Fruit fly (Drosophila melanogaster) ovary, adult (tissue): ENCODE measurements around the gene Hesr.

Experiments used
- CG17801 ChIP-seq: fragments of 200-800 bp; optimal IDR thresholded peaks from 2 replicates; lab custom pipeline; 2019; ENCODE audit warnings: missing biosample characterization, mild to moderate bottlenecking, missing genetic modification characterization, moderate library complexity; ENCODE audit not compliant: partially characterized antibody

Hesr gene

dm6 chrX:18205044-18205443, at the start of gene Hesr:
Gene Hesr, minus strand, starts transcription at chrX:18205144.
- no peak for TF ChIP-seq CG17801

dm6 chrX:18254465-18254864, 49.5 kb upstream of the Hesr start:
- TF ChIP-seq CG17801 = no peak

dm6 chrX:18253773-18254172, 48.8 kb upstream of the Hesr start:
- no peak for TF ChIP-seq CG17801

- TF ChIP-seq CG17801 = no peak
These were observed 47.0 kb upstream of the Hesr start for dm6 chrX:18251910-18252309.

dm6 chrX:18248267-18248666, 43.3 kb upstream of the Hesr start:
- no peak for TF ChIP-seq CG17801

dm6 chrX:18246842-18247241, 41.9 kb upstream of the Hesr start:
- TF ChIP-seq CG17801 = no peak

dm6 chrX:18245182-18245581, 40.2 kb upstream of the Hesr start:
- no peak for TF ChIP-seq CG17801

- no peak for TF ChIP-seq CG17801
These were observed 38.7 kb upstream of the Hesr start for dm6 chrX:18243376-18244272.

dm6 chrX:18243184-18243375, 38.1 kb upstream of the Hesr start, which contains the start of gene upd2:
Gene upd2, minus strand, starts transcription at chrX:18243284.
- no peak for TF ChIP-seq CG17801

- TF ChIP-seq CG17801 = no peak
These were observed 36.3 kb upstream of the Hesr start for dm6 chrX:18241267-18241666.

dm6 chrX:18239301-18239700, 34.4 kb upstream of the Hesr start:
- peak; percentile 34 for TF ChIP-seq CG17801

dm6 chrX:18238449-18238848, 33.5 kb upstream of the Hesr start:
- no peak for TF ChIP-seq CG17801

dm6 chrX:18237886-18238285, 32.9 kb upstream of the Hesr start:
- no peak for TF ChIP-seq CG17801

dm6 chrX:18225976-18226375, 21.0 kb upstream of the Hesr start, which contains the start of gene CG33639:
Gene CG33639, minus strand, starts transcription at chrX:18226076.
- TF ChIP-seq CG17801 = no peak

- TF ChIP-seq CG17801 = no peak
These were observed 4.1 kb upstream of the Hesr start, which contains the start of gene Him for dm6 chrX:18208930-18209477. Gene Him, plus strand, starts transcription at chrX:18209427.

dm6 chrX:18208079-18208865, 3.3 kb upstream of the Hesr start:
- TF ChIP-seq CG17801 = no peak

- TF ChIP-seq CG17801 = no peak
These were observed 2.6 kb upstream of the Hesr start for dm6 chrX:18207533-18207932.

- no peak for TF ChIP-seq CG17801
These were observed 7.3 kb downstream of the Hesr start for dm6 chrX:18197642-18198041.
